Worm (Caenorhabditis elegans) whole organism, young adult: ENCODE results near the gene atg-10.

Source experiments
- D2030.7 ChIP-seq: fragments of 200-800 bp; sonication (Bioruptor generic); IDR thresholded peaks from 2 replicates; pipeline ENCODE4 v1.3.6; 2022; ENCODE audit warnings: missing genetic modification reagents, missing genetic modification characterization, missing compliant biosample characterization
- F10E7.11 ChIP-seq: sonication (generic microtip); optimal IDR thresholded peaks from 2 replicates; lab custom pipeline; 2017; ENCODE audit warnings: mild to moderate bottlenecking, missing genetic modification characterization, moderate library complexity, missing compliant biosample characterization
- F23B12.7 ChIP-seq: sonication (generic microtip); optimal IDR thresholded peaks from 2 replicates; lab custom pipeline; 2017; ENCODE audit warnings: missing genetic modification characterization, mild to moderate bottlenecking, missing compliant biosample characterization, antibody characterized with exemption, moderate library complexity; ENCODE audit not compliant: insufficient read depth
- F37B4.10 ChIP-seq: fragments of 200-800 bp; sonication (Bioruptor generic); IDR thresholded peaks from 2 replicates; pipeline ENCODE4 v1.3.6; 2022; ENCODE audit warnings: missing genetic modification characterization, missing compliant biosample characterization
- F52B5.7 ChIP-seq: sonication (generic microtip); optimal IDR thresholded peaks from 2 replicates; lab custom pipeline; 2016; ENCODE audit warnings: mild to moderate bottlenecking, missing genetic modification characterization, missing compliant biosample characterization
- F57C9.4 ChIP-seq: sonication (generic microtip); optimal IDR thresholded peaks from 2 replicates; lab custom pipeline; 2017; ENCODE audit warnings: mild to moderate bottlenecking, missing genetic modification characterization, missing compliant biosample characterization
- Y53G8AR.9 ChIP-seq: fragments of 200-800 bp; sonication (Bioruptor generic); conservative IDR thresholded peaks from 2 replicates; pipeline ENCODE4 v1.3.6; 2022; ENCODE audit warnings: missing genetic modification reagents, missing genetic modification characterization, missing compliant biosample characterization
- Y67H2A.10 ChIP-seq: fragments of 200-800 bp; sonication (Bioruptor generic); conservative IDR thresholded peaks from 2 replicates; pipeline ENCODE4 v1.3.6; 2022; ENCODE audit warnings: missing genetic modification reagents, missing genetic modification characterization, missing compliant biosample characterization
- ZK185.1 ChIP-seq: sonication (generic microtip); optimal IDR thresholded peaks from 2 replicates; lab custom pipeline; 2016; ENCODE audit warnings: mild to moderate bottlenecking, missing genetic modification characterization, missing compliant biosample characterization; ENCODE audit not compliant: poor library complexity, severe bottlenecking
- ccch-3 ChIP-seq: fragments of 200-800 bp; sonication (Bioruptor generic); optimal IDR thresholded peaks from 2 replicates; lab custom pipeline; 2018; ENCODE audit warnings: mild to moderate bottlenecking, missing genetic modification characterization, missing compliant biosample characterization
- ceh-27 ChIP-seq: fragments of 200-800 bp; sonication (Bioruptor generic); optimal IDR thresholded peaks from 2 replicates; lab custom pipeline; 2018; ENCODE audit warnings: mild to moderate bottlenecking, missing genetic modification characterization, moderate library complexity, missing compliant biosample characterization
- ceh-40 ChIP-seq: fragments of 200-800 bp; sonication (Bioruptor generic); IDR thresholded peaks from 2 replicates; pipeline ENCODE4 v1.3.6; 2022; ENCODE audit warnings: missing genetic modification characterization, missing compliant biosample characterization
- ceh-79 ChIP-seq: sonication (generic microtip); optimal IDR thresholded peaks from 2 replicates; lab custom pipeline; 2017; ENCODE audit warnings: mild to moderate bottlenecking, missing genetic modification characterization, missing compliant biosample characterization
- dpff-1 ChIP-seq: sonication (generic microtip); optimal IDR thresholded peaks from 2 replicates; lab custom pipeline; 2017; ENCODE audit warnings: mild to moderate bottlenecking, missing genetic modification characterization, missing compliant biosample characterization
- fkh-3 ChIP-seq: sonication (generic microtip); optimal IDR thresholded peaks from 2 replicates; lab custom pipeline; 2016; ENCODE audit warnings: mild to moderate bottlenecking, missing genetic modification characterization, missing compliant biosample characterization
- hlh-26 ChIP-seq: fragments of 200-800 bp; sonication (Bioruptor generic); conservative IDR thresholded peaks from 2 replicates; pipeline ENCODE4 v1.3.6; 2022; ENCODE audit warnings: missing genetic modification reagents, missing genetic modification characterization, missing compliant biosample characterization
- let-607 ChIP-seq, 2 experiments: fragments of 200-800 bp in 1 of 2; sonication (Bioruptor generic) in 1 of 2; sonication (generic microtip) in 1 of 2; optimal IDR thresholded peaks; 2 replicates each; lab custom pipeline; 2016 to 2018; ENCODE audit warnings: mild to moderate bottlenecking in 2 of 2, missing compliant biosample characterization in 2 of 2, missing genetic modification characterization in 2 of 2, moderate library complexity in 2 of 2, missing genotype in 1 of 2
- lin-35 ChIP-seq, 3 experiments: fragments of 150-350 bp in 2 of 3; sonication (generic microtip) in 1 of 3; optimal IDR thresholded peaks; 2 replicates each; lab custom pipeline; 2014 to 2018; ENCODE audit warnings: missing biosample characterization in 3 of 3, missing genetic modification characterization in 3 of 3, missing genetic modification reagents in 3 of 3
- lir-1 ChIP-seq: fragments of 200-800 bp; sonication (Bioruptor generic); conservative IDR thresholded peaks from 2 replicates; pipeline ENCODE4 v1.3.6; 2022; ENCODE audit warnings: missing genetic modification reagents, missing genetic modification characterization, missing compliant biosample characterization
- lsy-27 ChIP-seq: sonication (generic microtip); optimal IDR thresholded peaks from 2 replicates; lab custom pipeline; 2017; ENCODE audit warnings: missing genetic modification characterization, mild to moderate bottlenecking, missing compliant biosample characterization, antibody characterized with exemption, missing genotype, borderline replicate concordance; ENCODE audit not compliant: insufficient read depth
- madf-10 ChIP-seq: sonication (generic microtip); optimal IDR thresholded peaks from 2 replicates; lab custom pipeline; 2016; ENCODE audit warnings: mild to moderate bottlenecking, missing genetic modification characterization, missing compliant biosample characterization
- madf-3 ChIP-seq: fragments of 200-800 bp; sonication (Bioruptor generic); IDR thresholded peaks from 2 replicates; pipeline ENCODE4 v1.3.6; 2022; ENCODE audit warnings: missing genetic modification reagents, missing genetic modification characterization, missing compliant biosample characterization
- madf-6 ChIP-seq: fragments of 200-800 bp; sonication (Bioruptor generic); IDR thresholded peaks from 2 replicates; pipeline ENCODE4 v1.3.6; 2022; ENCODE audit warnings: missing genetic modification reagents, missing genetic modification characterization, missing compliant biosample characterization
- madf-8 ChIP-seq: fragments of 200-800 bp; sonication (Bioruptor generic); conservative IDR thresholded peaks from 2 replicates; pipeline ENCODE4 v1.3.6; 2022; ENCODE audit warnings: missing genetic modification reagents, missing genetic modification characterization, missing compliant biosample characterization
- mcd-1 ChIP-seq: fragments of 200-800 bp; sonication (Bioruptor generic); IDR thresholded peaks from 2 replicates; pipeline ENCODE4 v1.3.6; 2022; ENCODE audit warnings: missing genetic modification reagents, missing genetic modification characterization, missing compliant biosample characterization
- nfya-1 ChIP-seq: sonication (generic microtip); optimal IDR thresholded peaks from 2 replicates; lab custom pipeline; 2017; ENCODE audit warnings: antibody characterized with exemption, missing compliant biosample characterization, missing genetic modification characterization, borderline replicate concordance; ENCODE audit not compliant: insufficient read depth
- nfyb-1 ChIP-seq: fragments of 200-800 bp; sonication (Bioruptor generic); IDR thresholded peaks from 2 replicates; pipeline ENCODE4 v1.3.6; 2022; ENCODE audit warnings: missing genetic modification reagents, missing genetic modification characterization, missing compliant biosample characterization
- nhr-80 ChIP-seq: sonication (generic microtip); optimal IDR thresholded peaks from 2 replicates; lab custom pipeline; 2016; ENCODE audit warnings: missing genetic modification characterization, missing compliant biosample characterization
- rec-8 ChIP-seq, 2 experiments: sonication (generic microtip); optimal IDR thresholded peaks; 2 replicates each; lab custom pipeline; 2016; ENCODE audit warnings: mild to moderate bottlenecking in 2 of 2, missing genetic modification characterization in 2 of 2, missing genetic modification reagents in 2 of 2, missing genotype in 2 of 2, missing biosample characterization in 1 of 2, missing compliant biosample characterization in 1 of 2, moderate library complexity in 1 of 2
- sdz-38 ChIP-seq: sonication (generic microtip); optimal IDR thresholded peaks from 2 replicates; lab custom pipeline; 2016; ENCODE audit warnings: missing genotype, missing genetic modification characterization, missing compliant biosample characterization
- snpc-4 ChIP-seq, 5 experiments: fragments of 150-350 bp in 1 of 5; sonication (generic microtip) in 4 of 5; optimal IDR thresholded peaks; 2 replicates each; lab custom pipeline; 2014 to 2018; ENCODE audit warnings: missing genetic modification characterization in 5 of 5, missing biosample characterization in 3 of 5, antibody characterized with exemption in 2 of 5, mild to moderate bottlenecking in 2 of 5, missing compliant biosample characterization in 2 of 5, missing genotype in 2 of 5, moderate library complexity in 2 of 5, missing genetic modification reagents in 1 of 5
- sptf-2 ChIP-seq: fragments of 200-800 bp; sonication (Bioruptor generic); optimal IDR thresholded peaks from 2 replicates; lab custom pipeline; 2018; ENCODE audit warnings: mild to moderate bottlenecking, missing genetic modification characterization, missing compliant biosample characterization
- unc-62 ChIP-seq: fragments of 150-350 bp; optimal IDR thresholded peaks from 2 replicates; lab custom pipeline; 2014; ENCODE audit warnings: missing biosample characterization, missing genetic modification reagents, missing genetic modification characterization
- zfh-2 ChIP-seq: fragments of 200-800 bp; sonication (Bioruptor generic); conservative IDR thresholded peaks from 2 replicates; pipeline ENCODE4 v1.3.6; 2022; ENCODE audit warnings: missing genetic modification reagents, missing genetic modification characterization, missing compliant biosample characterization

The atg-10 gene

ce11 chrII:8691344-8691960 is 32.5 kb downstream of the atg-10 start, which contains the start of gene C34C6.3:
Gene C34C6.3 (plus strand): TSS chrII:8691910.
- no peak for TF ChIP-seq nhr-80
- TF ChIP-seq rec-8 (tag; optimal IDR thresholded peaks at IDR 0.05; lab: Kevin White, UChicago) = no peak
- no peak for TF ChIP-seq ceh-40 (GFP tag; lab: Robert Waterston, UW)
- no peak for TF ChIP-seq lin-35 (GFP tag; optimal IDR thresholded peaks at IDR 0.05; lab: Kevin White, UChicago)
- TF ChIP-seq unc-62 = no peak
- TF ChIP-seq dpff-1 (tag; lab: Kevin White, UChicago) = no peak
- no peak for TF ChIP-seq madf-10 (tag; lab: Kevin White, UChicago)
- no peak for TF ChIP-seq zfh-2
- TF ChIP-seq F57C9.4 (tag; lab: Kevin White, UChicago) = no peak
- no peak for TF ChIP-seq F52B5.7 (tag; lab: Kevin White, UChicago)
- TF ChIP-seq mcd-1 (GFP tag; lab: Robert Waterston, UW) = no peak
- no peak for TF ChIP-seq F23B12.7
- TF ChIP-seq F37B4.10 (GFP tag; lab: Robert Waterston, UW) = no peak
- TF ChIP-seq fkh-3 (tag; lab: Kevin White, UChicago) = no peak
- TF ChIP-seq madf-3 (GFP tag; lab: Robert Waterston, UW) = no peak
- no peak for TF ChIP-seq madf-8 (GFP tag; lab: Robert Waterston, UW)
- TF ChIP-seq Y53G8AR.9 (GFP tag; lab: Robert Waterston, UW) = no peak
- TF ChIP-seq, all 124 proteins: peak for 0

DNA sequence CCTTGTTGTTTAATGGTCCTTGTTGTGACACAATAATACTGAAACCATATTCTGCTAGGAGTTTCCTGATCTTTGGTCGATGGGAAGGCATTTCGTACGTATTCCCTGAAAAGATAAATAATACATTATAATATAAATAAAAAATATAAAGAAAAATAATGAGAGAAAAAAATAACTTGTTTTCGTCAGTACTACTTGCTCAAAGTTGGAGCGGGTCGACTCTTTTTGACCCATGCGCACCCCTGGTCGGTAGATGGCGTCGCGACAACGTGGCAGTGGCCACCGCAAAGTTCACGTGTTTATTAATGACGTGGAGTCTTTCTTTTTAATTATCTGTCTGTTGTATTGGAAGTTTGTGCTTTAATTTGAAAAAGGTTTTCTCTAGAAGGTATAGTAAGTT is 36.8 kb downstream of the atg-10 start, which contains the start of gene C34C6.10:
TSS of gene C34C6.10 (minus strand) at position 101 of the 400 bp plus-strand sequence.
- no peak for TF ChIP-seq zfh-2
- TF ChIP-seq lsy-27 = no peak
- TF ChIP-seq sdz-38 (tag; lab: Kevin White, UChicago) = no peak
- TF ChIP-seq madf-6 (GFP tag; lab: Robert Waterston, UW) = no peak
- TF ChIP-seq ccch-3 (GFP tag; lab: Kevin White, UChicago) = no peak
- TF ChIP-seq D2030.7 (GFP tag; lab: Robert Waterston, UW) = no peak
- TF ChIP-seq lir-1 = no peak
- no peak for TF ChIP-seq nfya-1 (tag; lab: Kevin White, UChicago)
- TF ChIP-seq Y67H2A.10 (GFP tag; lab: Robert Waterston, UW) = no peak
- no peak for TF ChIP-seq ZK185.1 (tag; lab: Kevin White, UChicago)
- no peak for TF ChIP-seq let-607 (tag; optimal IDR thresholded peaks at IDR 0.05; lab: Kevin White, UChicago)
- no peak for TF ChIP-seq nfyb-1 (GFP tag; lab: Robert Waterston, UW)
- TF ChIP-seq hlh-26 = no peak
- no peak for TF ChIP-seq sptf-2
- no peak for TF ChIP-seq snpc-4 (GFP tag; optimal IDR thresholded peaks at IDR 0.05; lab: Kevin White, UChicago)
- no peak for TF ChIP-seq snpc-4 (tag; optimal IDR thresholded peaks at IDR 0.05; lab: Kevin White, UChicago)
- no peak for TF ChIP-seq ceh-27 (GFP tag; lab: Kevin White, UChicago)

DNA sequence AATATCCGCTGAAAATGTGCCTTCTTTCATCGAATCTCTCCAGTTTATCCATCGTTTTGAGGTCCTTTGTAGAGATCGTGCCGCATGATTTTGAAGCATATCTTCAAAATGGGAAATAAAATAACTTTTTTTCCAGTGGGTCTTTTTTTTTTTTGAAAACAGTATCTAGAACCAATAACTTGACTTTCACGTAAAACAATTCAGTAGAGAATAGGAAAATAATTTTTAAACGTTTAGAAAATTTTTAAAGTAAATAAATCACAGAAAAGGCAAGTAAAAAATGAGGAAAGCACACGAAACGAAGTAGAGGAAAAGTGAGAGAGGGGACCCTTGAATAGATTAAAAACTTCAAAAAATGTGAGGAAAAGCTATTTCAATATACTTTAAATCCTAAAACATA is 39.9 kb downstream of the atg-10 start, which contains the start of gene chdh-1:
TSS of gene chdh-1 (minus strand) at position 101 of the 400 bp plus-strand sequence.
- TF ChIP-seq ceh-79 (tag; lab: Kevin White, UChicago) (no peak), F10E7.11 (tag; lab: Kevin White, UChicago) (peak; percentile 15)
- TF ChIP-seq, all 124 proteins: peak for 1
